Worm (Caenorhabditis elegans) whole organism, L3 larva: ENCODE results near the gene sri-77.
"Not testable (repeated sequence)": the region's sequence is repeated elsewhere in the genome, so short reads cannot be mapped to it uniquely, and the experiment has no call there.

Experiments
- R02D3.7 ChIP-seq: fragments of 150-350 bp; optimal IDR thresholded peaks from 2 replicates; lab custom pipeline; 2014; ENCODE audit warnings: missing biosample characterization, missing genetic modification characterization
- ZK546.5 ChIP-seq: sonication (generic microtip); optimal IDR thresholded peaks from 2 replicates; lab custom pipeline; 2017; ENCODE audit warnings: missing biosample characterization, missing genetic modification characterization
- aly-2 ChIP-seq: fragments of 150-350 bp; optimal IDR thresholded peaks from 2 replicates; lab custom pipeline; 2014; ENCODE audit warnings: missing biosample characterization, missing genetic modification characterization
- ama-1 ChIP-seq: fragments of 150-350 bp; optimal IDR thresholded peaks from 2 replicates; lab custom pipeline; 2018
- ceh-16 ChIP-seq: sonication (generic microtip); optimal IDR thresholded peaks from 2 replicates; lab custom pipeline; 2017; ENCODE audit warnings: missing biosample characterization, missing genetic modification characterization
- ceh-28 ChIP-seq: fragments of 150-350 bp; optimal IDR thresholded peaks from 2 replicates; lab custom pipeline; 2014; ENCODE audit warnings: missing biosample characterization, missing genetic modification reagents, missing genetic modification characterization
- ceh-82 ChIP-seq: fragments of 150-350 bp; optimal IDR thresholded peaks from 2 replicates; lab custom pipeline; 2014; ENCODE audit warnings: missing biosample characterization, missing genetic modification characterization
- ceh-9 ChIP-seq: sonication (generic microtip); optimal IDR thresholded peaks from 2 replicates; lab custom pipeline; 2018; ENCODE audit warnings: missing biosample characterization, missing genetic modification characterization
- daf-12 ChIP-seq: fragments of 150-350 bp; optimal IDR thresholded peaks from 2 replicates; lab custom pipeline; 2014; ENCODE audit warnings: missing biosample characterization, missing genetic modification reagents, missing genetic modification characterization
- egl-27 ChIP-seq: sonication (generic microtip); optimal IDR thresholded peaks from 4 replicates; lab custom pipeline; 2017; ENCODE audit warnings: missing biosample characterization, missing genetic modification reagents, missing genetic modification characterization
- egl-5 ChIP-seq: fragments of 150-350 bp; optimal IDR thresholded peaks from 2 replicates; lab custom pipeline; 2017; ENCODE audit warnings: missing biosample characterization, missing genetic modification reagents, missing genetic modification characterization, inconsistent platforms
- elt-1 ChIP-seq: fragments of 150-350 bp; optimal IDR thresholded peaks from 2 replicates; lab custom pipeline; 2014; ENCODE audit warnings: missing biosample characterization, missing genetic modification characterization
- elt-2 ChIP-seq: sonication (generic microtip); optimal IDR thresholded peaks from 2 replicates; lab custom pipeline; 2016; ENCODE audit warnings: missing genetic modification reagents, mild to moderate bottlenecking, missing genetic modification characterization, missing compliant biosample characterization
- elt-3 ChIP-seq, 3 experiments: fragments of 150-350 bp in 1 of 3; sonication (generic microtip) in 2 of 3; optimal IDR thresholded peaks; 2 replicates in 2 of 3; 4 replicates in 1 of 3; lab custom pipeline; 2014 to 2017; ENCODE audit warnings: missing biosample characterization in 3 of 3, missing genetic modification characterization in 3 of 3
- eor-1 ChIP-seq, 2 experiments: fragments of 150-350 bp; optimal IDR thresholded peaks; 2 replicates each; lab custom pipeline; 2014 to 2018; ENCODE audit warnings: missing biosample characterization in 2 of 2, missing genetic modification characterization in 2 of 2
- lin-15B ChIP-seq: fragments of 150-350 bp; optimal IDR thresholded peaks from 2 replicates; lab custom pipeline; 2014; ENCODE audit warnings: missing biosample characterization, missing genetic modification characterization
- lsy-12 ChIP-seq: sonication (generic microtip); optimal IDR thresholded peaks from 2 replicates; lab custom pipeline; 2016; ENCODE audit warnings: mild to moderate bottlenecking, missing genetic modification characterization, missing compliant biosample characterization
- mdl-1 ChIP-seq: fragments of 150-350 bp; optimal IDR thresholded peaks from 2 replicates; lab custom pipeline; 2014; ENCODE audit warnings: missing biosample characterization, missing genetic modification characterization
- mml-1 ChIP-seq: fragments of 150-350 bp; sonication (generic microtip); optimal IDR thresholded peaks from 3 replicates; lab custom pipeline; 2014; ENCODE audit warnings: missing biosample characterization, missing genetic modification characterization
- nhr-23 ChIP-seq: fragments of 150-350 bp; optimal IDR thresholded peaks from 2 replicates; lab custom pipeline; 2014; ENCODE audit warnings: missing biosample characterization, missing genetic modification reagents, missing genetic modification characterization
- nhr-25 ChIP-seq: sonication (generic microtip); optimal IDR thresholded peaks from 2 replicates; lab custom pipeline; 2017; ENCODE audit warnings: missing biosample characterization, missing genetic modification characterization
- nhr-28 ChIP-seq: fragments of 150-350 bp; optimal IDR thresholded peaks from 2 replicates; lab custom pipeline; 2014; ENCODE audit warnings: missing biosample characterization, missing genetic modification characterization
- nhr-43 ChIP-seq: sonication (generic microtip); optimal IDR thresholded peaks from 2 replicates; lab custom pipeline; 2016; ENCODE audit warnings: mild to moderate bottlenecking, missing genetic modification characterization, missing compliant biosample characterization; ENCODE audit not compliant: poor library complexity, severe bottlenecking
- nhr-67 ChIP-seq: fragments of 150-350 bp; optimal IDR thresholded peaks from 2 replicates; lab custom pipeline; 2014; ENCODE audit warnings: missing biosample characterization, missing genetic modification characterization
- nhr-76 ChIP-seq: fragments of 150-350 bp; sonication (generic microtip); optimal IDR thresholded peaks from 5 replicates; lab custom pipeline; 2014; ENCODE audit warnings: missing biosample characterization, missing genetic modification characterization
- nhr-77 ChIP-seq: fragments of 150-350 bp; optimal IDR thresholded peaks from 2 replicates; lab custom pipeline; 2014; ENCODE audit warnings: missing biosample characterization, missing genetic modification characterization
- pha-4 ChIP-seq: fragments of 150-350 bp; optimal IDR thresholded peaks from 2 replicates; lab custom pipeline; 2014; ENCODE audit warnings: missing biosample characterization, missing genetic modification reagents, missing genetic modification characterization
- sea-2 ChIP-seq: fragments of 150-350 bp; sonication (generic microtip); optimal IDR thresholded peaks from 4 replicates; lab custom pipeline; 2014; ENCODE audit warnings: missing biosample characterization, missing genetic modification reagents, missing genetic modification characterization
- skn-1 ChIP-seq: fragments of 150-350 bp; optimal IDR thresholded peaks from 2 replicates; lab custom pipeline; 2014; ENCODE audit warnings: missing biosample characterization, missing genetic modification characterization
- tbx-2 ChIP-seq: sonication (generic microtip); optimal IDR thresholded peaks from 2 replicates; lab custom pipeline; 2016; ENCODE audit warnings: mild to moderate bottlenecking, missing genetic modification characterization, missing compliant biosample characterization
- unc-39 ChIP-seq: sonication (generic microtip); optimal IDR thresholded peaks from 4 replicates; lab custom pipeline; 2017; ENCODE audit warnings: missing biosample characterization, missing genetic modification characterization
- unc-62 ChIP-seq: fragments of 150-350 bp; sonication (generic microtip); optimal IDR thresholded peaks from 4 replicates; lab custom pipeline; 2014; ENCODE audit warnings: missing biosample characterization, missing genetic modification reagents, missing genetic modification characterization
- zag-1 ChIP-seq: fragments of 150-350 bp; optimal IDR thresholded peaks from 2 replicates; lab custom pipeline; 2014; ENCODE audit warnings: missing biosample characterization, missing genetic modification characterization
- ztf-11 ChIP-seq: fragments of 150-350 bp; optimal IDR thresholded peaks from 2 replicates; lab custom pipeline; 2014; ENCODE audit warnings: missing biosample characterization, missing genetic modification characterization
- ztf-4 ChIP-seq: fragments of 150-350 bp; optimal IDR thresholded peaks from 2 replicates; lab custom pipeline; 2014; ENCODE audit warnings: missing biosample characterization, missing genetic modification characterization

The sri-77 gene

DNA sequence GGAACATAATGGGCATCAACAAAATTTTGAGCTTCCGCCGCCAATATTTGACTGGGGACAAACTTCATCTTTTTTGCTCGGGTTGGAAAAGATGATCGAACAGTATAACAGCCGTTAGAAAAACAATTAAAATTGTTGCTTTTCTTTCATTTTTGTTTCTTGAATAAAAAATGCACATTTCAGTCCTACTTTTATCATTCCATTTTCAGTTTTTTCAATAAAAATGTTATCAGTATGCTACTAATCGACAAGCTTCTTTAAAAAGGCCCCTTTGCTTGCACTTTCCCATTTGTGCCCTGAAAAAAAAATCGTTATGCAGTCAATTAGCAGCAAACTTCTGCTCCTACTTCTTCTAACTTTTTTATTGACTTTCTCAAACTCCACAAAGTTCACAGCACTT is 36.6 kb upstream of the sri-77 start, which contains the start of gene F22E5.7:
TSS of gene F22E5.7 (plus strand) at position 301 of the 400 bp plus-strand sequence.
- no peak for TF ChIP-seq ceh-9 (tag; lab: Kevin White, UChicago)
- no peak for TF ChIP-seq nhr-28 (tag; lab: Kevin White, UChicago)
- no peak for TF ChIP-seq lin-15B
- TF ChIP-seq daf-12 (tag; lab: Kevin White, UChicago): no peak
- TF ChIP-seq lsy-12 (tag; lab: Kevin White, UChicago): no peak
- TF ChIP-seq tbx-2 (tag; lab: Kevin White, UChicago): no peak
- TF ChIP-seq egl-5 (tag; lab: Kevin White, UChicago): no peak
- no peak for TF ChIP-seq egl-27
- TF ChIP-seq unc-62 (GFP tag; lab: Kevin White, UChicago): no peak
- TF ChIP-seq nhr-77 (tag; lab: Kevin White, UChicago): no peak
- no peak for TF ChIP-seq nhr-23
- TF ChIP-seq elt-1 (tag; lab: Kevin White, UChicago): no peak
- TF ChIP-seq ZK546.5 (tag; lab: Kevin White, UChicago): no peak
- TF ChIP-seq ceh-82 (tag; lab: Kevin White, UChicago): no peak
- TF ChIP-seq nhr-67: no peak
- no peak for TF ChIP-seq mml-1 (tag; lab: Kevin White, UChicago)
- no peak for TF ChIP-seq nhr-76 (tag; lab: Kevin White, UChicago)
- no peak for TF ChIP-seq skn-1 (tag; lab: Kevin White, UChicago)
- TF ChIP-seq elt-3 (tag; optimal IDR thresholded peaks at IDR 0.05; lab: Kevin White, UChicago): no peak
- TF ChIP-seq unc-39 (tag; lab: Kevin White, UChicago): no peak

DNA sequence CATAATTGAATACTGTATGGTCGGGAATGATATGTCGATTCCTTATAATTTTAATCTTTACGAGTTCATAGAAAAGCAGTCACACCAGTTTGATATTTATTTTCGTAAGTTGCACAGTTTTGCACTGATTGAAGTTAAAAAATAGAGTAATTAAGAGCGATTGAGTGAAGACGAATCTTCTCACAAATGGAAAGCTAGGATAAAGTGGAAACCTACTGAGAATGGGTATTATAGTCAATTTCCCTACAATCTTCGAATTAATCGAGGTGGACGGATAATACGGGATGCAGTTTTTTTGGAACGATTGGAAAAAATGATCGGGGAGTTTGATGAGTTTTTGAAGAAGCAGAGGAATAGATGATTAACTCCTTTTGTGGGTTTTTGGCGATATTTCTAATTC is 35.8 kb upstream of the sri-77 start, which contains the start of gene F22E5.23:
TSS of gene F22E5.23 (plus strand) at position 301 of the 400 bp plus-strand sequence.
- TF ChIP-seq nhr-28 (tag; lab: Kevin White, UChicago): no peak
- no peak for TF ChIP-seq nhr-76 (tag; lab: Kevin White, UChicago)
- no peak for TF ChIP-seq nhr-25
- TF ChIP-seq mdl-1: no peak
- TF ChIP-seq R02D3.7 (tag; lab: Kevin White, UChicago): no peak
- no peak for TF ChIP-seq ceh-9 (tag; lab: Kevin White, UChicago)
- TF ChIP-seq elt-1 (tag; lab: Kevin White, UChicago): no peak
- no peak for TF ChIP-seq unc-39 (tag; lab: Kevin White, UChicago)
- no peak for TF ChIP-seq ceh-28
- no peak for TF ChIP-seq nhr-43 (tag; lab: Kevin White, UChicago)
- TF ChIP-seq aly-2 (tag; lab: Kevin White, UChicago): no peak

- not testable (repeated sequence) for TF ChIP-seq elt-2 (tag; lab: Kevin White, UChicago); elt-3 (tag; optimal IDR thresholded peaks at IDR 0.05; lab: Kevin White, UChicago); unc-39 (tag; lab: Kevin White, UChicago)
Measured at ce11 chrII:2639401-2640088, 34.3 kb upstream of the sri-77 start, which contains the start of gene F22E5.8. F22E5.8 (plus strand) TSS chrII:2640038.

ce11 chrII:2638062-2638461 is 32.8 kb upstream of the sri-77 start, which contains the start of gene F22E5.9:
F22E5.9 (plus strand) TSS chrII:2638388.
- TF ChIP-seq pha-4 (peak; percentile 32), skn-1 (tag; lab: Kevin White, UChicago) (peak; percentile 52), eor-1 (tag; optimal IDR thresholded peaks at IDR 0.05; lab: Kevin White, UChicago) (no peak), ama-1 (lab: Kevin White, UChicago) (no peak), nhr-23 (no peak), mml-1 (tag; lab: Kevin White, UChicago) (no peak), zag-1 (tag; lab: Kevin White, UChicago) (no peak), elt-3 (tag; optimal IDR thresholded peaks at IDR 0.05; lab: Kevin White, UChicago) (no peak), ztf-11 (tag; lab: Kevin White, UChicago) (no peak), sea-2 (GFP tag; lab: Kevin White, UChicago) (no peak)

DNA sequence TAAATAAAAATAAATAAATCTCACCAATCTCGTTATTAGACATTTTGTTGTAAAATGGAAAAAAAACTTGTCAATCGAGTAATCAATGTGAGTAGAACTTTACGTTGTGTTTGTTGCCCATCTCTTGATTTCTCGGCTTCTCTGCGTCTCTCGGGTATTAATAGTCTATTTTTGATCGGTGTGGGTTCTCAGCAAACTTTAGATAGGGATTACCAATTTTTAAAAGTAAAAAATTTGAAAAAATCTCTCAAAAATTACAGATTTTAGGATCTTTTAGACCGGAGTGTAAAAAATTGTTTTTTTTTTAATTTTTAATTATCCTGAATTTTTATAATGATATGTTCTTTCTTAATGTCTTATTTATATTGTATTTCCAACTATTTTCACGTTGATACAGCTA is 32.1 kb upstream of the sri-77 start, which contains the start of gene F22E5.21:
TSS of gene F22E5.21 (minus strand) at position 101 of the 400 bp plus-strand sequence.
- TF ChIP-seq ztf-4 (tag; lab: Kevin White, UChicago): no peak
- TF ChIP-seq lin-15B: no peak
- no peak for TF ChIP-seq elt-2 (tag; lab: Kevin White, UChicago)
- TF ChIP-seq egl-27: no peak
- no peak for TF ChIP-seq nhr-67
- no peak for TF ChIP-seq R02D3.7 (tag; lab: Kevin White, UChicago)
- TF ChIP-seq ztf-11 (tag; lab: Kevin White, UChicago): no peak
- TF ChIP-seq ceh-16 (tag; lab: Kevin White, UChicago): no peak
- TF ChIP-seq tbx-2 (tag; lab: Kevin White, UChicago): no peak
- no peak for TF ChIP-seq skn-1 (tag; lab: Kevin White, UChicago)
- no peak for TF ChIP-seq pha-4
